Worm (Caenorhabditis elegans) whole organism, L4/young adult: ENCODE data around the gene W06H8.2.

Experiments
- dao-5 ChIP-seq: sonication (generic microtip); optimal IDR thresholded peaks from 2 replicates; lab custom pipeline; 2016; ENCODE audit warnings: missing genotype, missing genetic modification characterization, moderate library complexity, missing compliant biosample characterization
- him-1 ChIP-seq: sonication (generic microtip); optimal IDR thresholded peaks from 2 replicates; lab custom pipeline; 2016; ENCODE audit warnings: missing genotype, missing genetic modification reagents, missing genetic modification characterization, missing compliant biosample characterization

DNA sequence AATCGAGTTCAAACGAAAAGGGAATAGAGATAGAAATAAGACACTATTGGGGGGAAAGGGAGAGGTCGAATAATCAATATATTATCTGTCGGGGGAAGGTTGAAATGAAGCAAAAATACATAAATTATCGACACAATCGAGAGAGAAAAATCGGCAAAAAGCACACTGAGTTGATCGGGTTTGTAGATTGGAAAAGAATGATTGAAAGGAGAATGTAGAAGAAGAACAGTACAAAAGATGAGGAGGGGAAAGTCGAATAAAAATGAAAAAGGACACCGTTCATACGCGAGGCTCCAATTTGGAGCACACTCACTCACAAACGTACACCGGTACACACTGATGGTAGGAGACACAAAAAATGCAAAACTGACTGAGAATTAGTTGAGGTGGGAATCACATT is 14.7 kb downstream of the W06H8.2 start:
- TF ChIP-seq dao-5 (tag; lab: Kevin White, UChicago), result no peak
- TF ChIP-seq him-1 (tag; lab: Kevin White, UChicago), result no peak
